Fruit fly (Drosophila melanogaster): ENCODE data around the gene Syx8.

Syx8 gene

dm6 chr3L:16566093-16566492 lies 20.8 kb downstream of the Syx8 start:
- TF ChIP-seq CG9139 (GFP tag; optimal IDR thresholded peaks at IDR 0.05) (no peak), CG8632 (GFP tag; optimal IDR thresholded peaks at IDR 0.05) (no peak), CG15336 (GFP tag; IDR thresholded peaks at IDR 0.05) (no peak)

dm6 chr3L:16563361-16563760 lies 23.5 kb downstream of the Syx8 start:
- no peak for TF ChIP-seq Hr39 (GFP tag; optimal IDR thresholded peaks at IDR 0.05)
- TF ChIP-seq CG1621 (tag; optimal IDR thresholded peaks at IDR 0.05), result no peak
- no peak for TF ChIP-seq fkh (GFP tag; optimal IDR thresholded peaks at IDR 0.05)
- TF ChIP-seq Blimp-1 (GFP tag; optimal IDR thresholded peaks at IDR 0.05), result no peak
- TF ChIP-seq achi (GFP tag; optimal IDR thresholded peaks at IDR 0.05), result no peak
- no peak for TF ChIP-seq pdm3 (GFP tag; optimal IDR thresholded peaks at IDR 0.05)
- TF ChIP-seq Gug (GFP tag; IDR thresholded peaks at IDR 0.05), result no peak
- TF ChIP-seq CG6792 (GFP tag; optimal IDR thresholded peaks at IDR 0.05), result no peak
- no peak for TF ChIP-seq Ets96B (tag; optimal IDR thresholded peaks at IDR 0.05)
- TF ChIP-seq cyc (GFP tag; optimal IDR thresholded peaks at IDR 0.05), result no peak
- no peak for TF ChIP-seq salr (GFP tag; optimal IDR thresholded peaks at IDR 0.05)

dm6 chr3L:16556523-16556922 lies 30.3 kb downstream of the Syx8 start, which contains the start of gene CG4229:
Gene CG4229 (plus strand): TSS chr3L:16556823.
- TF ChIP-seq lz (GFP tag; optimal IDR thresholded peaks at IDR 0.05), result no peak
- TF ChIP-seq pdm3 (GFP tag; optimal IDR thresholded peaks at IDR 0.05), result no peak
- TF ChIP-seq spab (GFP tag; optimal IDR thresholded peaks at IDR 0.05), result no peak
- no peak for TF ChIP-seq Sox14 (GFP tag; optimal IDR thresholded peaks at IDR 0.05)
- no peak for TF ChIP-seq ss (GFP tag; optimal IDR thresholded peaks at IDR 0.05)
- TF ChIP-seq Ets96B (tag; optimal IDR thresholded peaks at IDR 0.05), result no peak
- no peak for TF ChIP-seq vri (GFP tag; optimal IDR thresholded peaks at IDR 0.05)
- no peak for TF ChIP-seq dac (GFP tag; optimal IDR thresholded peaks at IDR 0.05)
- TF ChIP-seq Eip75B (GFP tag; optimal IDR thresholded peaks at IDR 0.05), result no peak

- no peak for TF ChIP-seq CG3919 (GFP tag; optimal IDR thresholded peaks at IDR 0.05)
- no peak for TF ChIP-seq lz (GFP tag; optimal IDR thresholded peaks at IDR 0.05)
- TF ChIP-seq fkh (GFP tag; optimal IDR thresholded peaks at IDR 0.05), result no peak
- no peak for TF ChIP-seq dsx (GFP tag; optimal IDR thresholded peaks at IDR 0.05; ENCODE audit: poor library complexity, severe bottlenecking)
- TF ChIP-seq fd59A (GFP tag; optimal IDR thresholded peaks at IDR 0.05), result no peak
- no peak for TF ChIP-seq CG31627 (GFP tag; optimal IDR thresholded peaks at IDR 0.05)
Measured at dm6 chr3L:16546159-16546558, 40.7 kb downstream of the Syx8 start.

dm6 chr3L:16545511-16545910 lies 41.3 kb downstream of the Syx8 start, which contains the start of gene CG13033:
Gene CG13033 (minus strand): TSS chr3L:16545628.
- TF ChIP-seq Lpt (GFP tag; optimal IDR thresholded peaks at IDR 0.05) (no peak), CG6854 (GFP tag; optimal IDR thresholded peaks at IDR 0.05) (no peak), CG11294 (GFP tag; IDR thresholded peaks at IDR 0.05) (no peak), dsx (GFP tag; optimal IDR thresholded peaks at IDR 0.05; ENCODE audit: poor library complexity, severe bottlenecking) (no peak), Sox14 (GFP tag; optimal IDR thresholded peaks at IDR 0.05) (no peak), CG11762 (GFP tag; optimal IDR thresholded peaks at IDR 0.05; ENCODE audit: insufficient read depth) (no peak), CG8319 (GFP tag; optimal IDR thresholded peaks at IDR 0.05) (no peak), Sox15 (GFP tag; optimal IDR thresholded peaks at IDR 0.05) (no peak), CG3032 (tag; optimal IDR thresholded peaks at IDR 0.05) (no peak), Hr38 (GFP tag; optimal IDR thresholded peaks at IDR 0.05) (no peak), CG7368 (GFP tag; optimal IDR thresholded peaks at IDR 0.05) (no peak), acj6 (GFP tag; optimal IDR thresholded peaks at IDR 0.05) (no peak), Hr4 (GFP tag; optimal IDR thresholded peaks at IDR 0.05) (no peak), fd59A (GFP tag; optimal IDR thresholded peaks at IDR 0.05) (no peak), CG4318 (GFP tag; optimal IDR thresholded peaks at IDR 0.05) (no peak)

Measured in whole organism, prepupa.